Worm (Caenorhabditis elegans) whole organism, L1 larva: Measurements from ENCODE around the gene cwn-1.

Experiments used
- ceh-8 ChIP-seq: fragments of 200-800 bp; sonication (Bioruptor generic); optimal IDR thresholded peaks from 2 replicates; lab custom pipeline; 2018; ENCODE audit warnings: mild to moderate bottlenecking, missing genetic modification characterization, moderate library complexity, missing compliant biosample characterization
- nhr-11 ChIP-seq: fragments of 150-350 bp; optimal IDR thresholded peaks from 2 replicates; lab custom pipeline; 2014; ENCODE audit warnings: missing biosample characterization, missing genetic modification characterization
- tlp-1 ChIP-seq: fragments of 150-350 bp; optimal IDR thresholded peaks from 2 replicates; lab custom pipeline; 2014; ENCODE audit warnings: missing biosample characterization, missing genetic modification characterization

ce11 chrII:91419-91818, 42.0 kb downstream of the cwn-1 start, which contains the start of gene mcat-1:
- no peak for TF ChIP-seq ceh-8 (GFP tag; lab: Kevin White, UChicago)
- TF ChIP-seq tlp-1 (tag; lab: Kevin White, UChicago), result no peak
- TF ChIP-seq nhr-11 (tag; lab: Kevin White, UChicago), result no peak
